Fruit fly (Drosophila melanogaster) whole organism, embryonic: ENCODE measurements around the gene Nep4.

ENCODE experiments used
- Awh ChIP-seq: fragments of 200-800 bp; sonication (Bioruptor generic); IDR thresholded peaks from 2 replicates; pipeline ENCODE4, ENCODE4 v1.3.6; 2022; ENCODE audit warnings: missing biosample characterization, missing genetic modification characterization
- Bdp1 ChIP-seq: fragments of 200-800 bp; sonication (Bioruptor generic); optimal IDR thresholded peaks from 3 replicates; lab custom pipeline; 2016; ENCODE audit warnings: missing biosample characterization, missing genetic modification characterization
- Bteb2 ChIP-seq: fragments of 200-800 bp; sonication (Bioruptor generic); optimal IDR thresholded peaks from 2 replicates; lab custom pipeline; 2016; ENCODE audit warnings: missing biosample characterization, missing genetic modification characterization
- CG10209 ChIP-seq: fragments of 200-800 bp; sonication (Bioruptor generic); optimal IDR thresholded peaks from 3 replicates; lab custom pipeline; 2017; ENCODE audit warnings: missing biosample characterization, mild to moderate bottlenecking, missing genetic modification characterization, missing genetic modification reagents
- CG10274 ChIP-seq: fragments of 200-800 bp; sonication (Bioruptor generic); optimal IDR thresholded peaks from 3 replicates; lab custom pipeline; 2017; ENCODE audit warnings: missing biosample characterization, mild to moderate bottlenecking, missing genetic modification characterization
- CG10366 ChIP-seq: fragments of 200-800 bp; sonication (Bioruptor generic); IDR thresholded peaks from 2 replicates; pipeline ENCODE4 v1.3.6; 2022; ENCODE audit warnings: missing biosample characterization, missing genetic modification characterization
- CG11695 ChIP-seq: fragments of 200-800 bp; sonication (Bioruptor generic); IDR thresholded peaks from 3 replicates; pipeline ENCODE4 v1.3.6; 2022; ENCODE audit warnings: missing biosample characterization, missing genetic modification characterization
- CG12219 ChIP-seq: fragments of 200-800 bp; sonication (Bioruptor generic); optimal IDR thresholded peaks from 3 replicates; lab custom pipeline; 2018; ENCODE audit warnings: missing biosample characterization, mild to moderate bottlenecking, missing genetic modification characterization
- CG12236 ChIP-seq: fragments of 200-800 bp; sonication (Bioruptor generic); optimal IDR thresholded peaks from 2 replicates; lab custom pipeline; 2016; ENCODE audit warnings: missing biosample characterization, missing genetic modification characterization
- CG12942 ChIP-seq: fragments of 200-800 bp; sonication (Bioruptor generic); optimal IDR thresholded peaks from 3 replicates; lab custom pipeline; 2016; ENCODE audit warnings: missing biosample characterization, missing genetic modification characterization
- CG17186 ChIP-seq: fragments of 200-800 bp; sonication (Bioruptor generic); optimal IDR thresholded peaks from 3 replicates; lab custom pipeline; 2017; ENCODE audit warnings: missing biosample characterization, missing genetic modification reagents, missing genetic modification characterization
- CG17385 ChIP-seq: fragments of 200-800 bp; sonication (Bioruptor generic); optimal IDR thresholded peaks from 3 replicates; lab custom pipeline; 2018; ENCODE audit warnings: missing biosample characterization, mild to moderate bottlenecking, missing genetic modification characterization
- CG18262 ChIP-seq: fragments of 200-800 bp; optimal IDR thresholded peaks from 3 replicates; lab custom pipeline; 2019; ENCODE audit warnings: missing biosample characterization, mild to moderate bottlenecking, missing genetic modification characterization, moderate library complexity
- CG2875 ChIP-seq: fragments of 200-800 bp; sonication (Bioruptor generic); optimal IDR thresholded peaks from 2 replicates; lab custom pipeline; 2017; ENCODE audit warnings: missing biosample characterization, mild to moderate bottlenecking, missing genetic modification characterization, missing genetic modification reagents
- CG3065 ChIP-seq: fragments of 200-800 bp; sonication (Bioruptor generic); optimal IDR thresholded peaks from 2 replicates; lab custom pipeline; 2016; ENCODE audit warnings: missing biosample characterization, missing genetic modification characterization
- CG3838 ChIP-seq: fragments of 200-800 bp; sonication (Bioruptor generic); optimal IDR thresholded peaks from 3 replicates; lab custom pipeline; 2016; ENCODE audit warnings: missing biosample characterization, missing genetic modification characterization
- CG42726 ChIP-seq: fragments of 200-800 bp; sonication (Bioruptor generic); IDR thresholded peaks from 2 replicates; pipeline ENCODE4 v1.3.6; 2022; ENCODE audit warnings: missing biosample characterization, missing genetic modification characterization; ENCODE audit not compliant: partially characterized antibody
- CG43689 ChIP-seq: fragments of 200-800 bp; sonication (Bioruptor generic); IDR thresholded peaks from 2 replicates; pipeline ENCODE4 v1.3.6; 2022; ENCODE audit warnings: missing biosample characterization, missing genetic modification characterization
- CG4404 ChIP-seq: fragments of 200-800 bp; sonication (Bioruptor generic); IDR thresholded peaks from 2 replicates; pipeline ENCODE4 v1.3.6; 2022; ENCODE audit warnings: missing biosample characterization, missing genetic modification characterization
- CG4730 ChIP-seq: fragments of 200-800 bp; sonication (Bioruptor generic); IDR thresholded peaks from 2 replicates; pipeline ENCODE4 v1.3.6; 2022; ENCODE audit warnings: missing biosample characterization, missing genetic modification characterization
- CG5953 ChIP-seq: fragments of 200-800 bp; sonication (Bioruptor generic); IDR thresholded peaks from 2 replicates; pipeline ENCODE4 v1.3.6; 2022; ENCODE audit warnings: missing biosample characterization, missing genetic modification characterization
- CG6791 ChIP-seq: fragments of 200-800 bp; sonication (Bioruptor generic); IDR thresholded peaks from 3 replicates; pipeline ENCODE4 v1.3.6; 2022; ENCODE audit warnings: missing biosample characterization, missing genetic modification characterization; ENCODE audit not compliant: partially characterized antibody
- CG7357 ChIP-seq: fragments of 200-800 bp; sonication (Bioruptor generic); IDR thresholded peaks from 3 replicates; pipeline ENCODE4 v1.3.6; 2022; ENCODE audit warnings: missing biosample characterization, missing genetic modification characterization
- CG7556 ChIP-seq: fragments of 200-800 bp; sonication (Bioruptor generic); optimal IDR thresholded peaks from 2 replicates; lab custom pipeline; 2017; ENCODE audit warnings: missing biosample characterization, mild to moderate bottlenecking, missing genetic modification characterization
- CG7839 ChIP-seq: fragments of 200-800 bp; sonication (Bioruptor generic); optimal IDR thresholded peaks from 3 replicates; lab custom pipeline; 2018; ENCODE audit warnings: missing biosample characterization, mild to moderate bottlenecking, missing genetic modification characterization, moderate library complexity
- CG7928 ChIP-seq: fragments of 200-800 bp; sonication (Bioruptor generic); optimal IDR thresholded peaks from 2 replicates; lab custom pipeline; 2017; ENCODE audit warnings: missing biosample characterization, mild to moderate bottlenecking, missing genetic modification characterization
- CG8281 ChIP-seq: fragments of 200-800 bp; sonication (Bioruptor generic); optimal IDR thresholded peaks from 2 replicates; lab custom pipeline; 2018; ENCODE audit warnings: missing biosample characterization, mild to moderate bottlenecking, missing genetic modification characterization, moderate library complexity
- CG9609 ChIP-seq: fragments of 200-800 bp; sonication (Bioruptor generic); optimal IDR thresholded peaks from 3 replicates; lab custom pipeline; 2016; ENCODE audit warnings: missing biosample characterization, missing genetic modification characterization
- CG9797 ChIP-seq: fragments of 200-800 bp; sonication (Bioruptor generic); optimal IDR thresholded peaks from 3 replicates; lab custom pipeline; 2018; ENCODE audit warnings: missing biosample characterization, mild to moderate bottlenecking, missing genetic modification characterization
- CG9932 ChIP-seq: fragments of 200-800 bp; sonication (Bioruptor generic); IDR thresholded peaks from 2 replicates; pipeline ENCODE4 v1.3.6; 2022; ENCODE audit warnings: missing biosample characterization, missing genetic modification characterization
- D ChIP-seq, 2 experiments: fragments of 200-800 bp in 1 of 2; fragments of >200 bp in 1 of 2; sonication (Bioruptor generic) in 1 of 2; optimal IDR thresholded peaks; 2 replicates in 1 of 2; 3 replicates in 1 of 2; lab custom pipeline; 2017; ENCODE audit warnings: mild to moderate bottlenecking in 1 of 2, missing biosample characterization in 1 of 2, missing genetic modification characterization in 1 of 2, missing genetic modification reagents in 1 of 2
- Dad ChIP-seq: fragments of 200-800 bp; sonication (Bioruptor generic); optimal IDR thresholded peaks from 3 replicates; lab custom pipeline; 2016; ENCODE audit warnings: missing biosample characterization, missing genetic modification characterization
- Dek ChIP-seq: fragments of 200-800 bp; sonication (Bioruptor generic); optimal IDR thresholded peaks from 3 replicates; lab custom pipeline; 2019; ENCODE audit warnings: missing biosample characterization, mild to moderate bottlenecking, missing genetic modification characterization, moderate library complexity
- Drgx ChIP-seq: fragments of 200-800 bp; sonication (Bioruptor generic); IDR thresholded peaks from 2 replicates; pipeline ENCODE4 v1.3.6; 2022; ENCODE audit warnings: missing biosample characterization, missing genetic modification characterization
- Ets97D ChIP-seq: fragments of 200-800 bp; sonication (Bioruptor generic); optimal IDR thresholded peaks from 3 replicates; lab custom pipeline; 2016; ENCODE audit warnings: missing biosample characterization, missing genetic modification characterization
- Hand ChIP-seq: fragments of 200-800 bp; sonication (Bioruptor generic); optimal IDR thresholded peaks from 2 replicates; lab custom pipeline; 2017; ENCODE audit warnings: mild to moderate bottlenecking, missing biosample characterization, missing genetic modification reagents, missing genetic modification characterization
- Jarid2 ChIP-seq: fragments of 200-800 bp; sonication (Bioruptor generic); optimal IDR thresholded peaks from 3 replicates; lab custom pipeline; 2017; ENCODE audit warnings: mild to moderate bottlenecking, missing biosample characterization, missing genetic modification reagents, missing genetic modification characterization
- Pdp1 ChIP-seq, 2 experiments: fragments of 200-800 bp; sonication (Bioruptor generic); optimal IDR thresholded peaks; 3 replicates each; lab custom pipeline; 2016; ENCODE audit warnings: missing biosample characterization in 2 of 2, missing genetic modification characterization in 2 of 2, mild to moderate bottlenecking in 1 of 2, moderate library complexity in 1 of 2
- Tbp ChIP-seq: fragments of >200 bp; optimal IDR thresholded peaks from 2 replicates; lab custom pipeline; 2018; ENCODE audit warnings: missing biosample characterization, missing genetic modification characterization
- bbx ChIP-seq: fragments of 200-800 bp; sonication (Bioruptor generic); IDR thresholded peaks from 2 replicates; pipeline ENCODE4 v1.3.6; 2022; ENCODE audit warnings: missing biosample characterization, missing genetic modification characterization; ENCODE audit not compliant: partially characterized antibody
- dysf ChIP-seq: fragments of 200-800 bp; sonication (Bioruptor generic); IDR thresholded peaks from 3 replicates; pipeline ENCODE4 v1.3.6; 2022; ENCODE audit warnings: missing biosample characterization, missing genetic modification characterization
- grau ChIP-seq: fragments of 200-800 bp; optimal IDR thresholded peaks from 3 replicates; lab custom pipeline; 2019; ENCODE audit warnings: missing biosample characterization, mild to moderate bottlenecking, missing genetic modification characterization, moderate library complexity
- h ChIP-seq: fragments of >200 bp; optimal IDR thresholded peaks from 2 replicates; lab custom pipeline; 2017
- maf-S ChIP-seq: fragments of 200-800 bp; sonication (Bioruptor generic); optimal IDR thresholded peaks from 2 replicates; lab custom pipeline; 2016; ENCODE audit warnings: missing biosample characterization, missing genetic modification characterization
- nmo ChIP-seq: fragments of 200-800 bp; sonication (Bioruptor generic); optimal IDR thresholded peaks from 2 replicates; lab custom pipeline; 2018; ENCODE audit warnings: missing biosample characterization, mild to moderate bottlenecking, missing genetic modification characterization, moderate library complexity
- otp ChIP-seq: fragments of 200-800 bp; sonication (Bioruptor generic); IDR thresholded peaks from 3 replicates; pipeline ENCODE4, ENCODE4 v1.3.6; 2022; ENCODE audit warnings: missing biosample characterization, missing genetic modification characterization
- pfk ChIP-seq: fragments of 200-800 bp; sonication (Bioruptor generic); optimal IDR thresholded peaks from 2 replicates; lab custom pipeline; 2018; ENCODE audit warnings: missing biosample characterization, mild to moderate bottlenecking, missing genetic modification characterization, moderate library complexity
- sd ChIP-seq: fragments of 200-800 bp; sonication (Bioruptor generic); optimal IDR thresholded peaks from 3 replicates; lab custom pipeline; 2018; ENCODE audit warnings: missing biosample characterization, mild to moderate bottlenecking, missing genetic modification characterization, moderate library complexity
- stwl ChIP-seq: fragments of 200-800 bp; sonication (Bioruptor generic); optimal IDR thresholded peaks from 3 replicates; lab custom pipeline; 2018; ENCODE audit warnings: missing biosample characterization, mild to moderate bottlenecking, missing genetic modification characterization, moderate library complexity
- tin ChIP-seq: fragments of 200-800 bp; sonication (Bioruptor generic); optimal IDR thresholded peaks from 3 replicates; lab custom pipeline; 2016; ENCODE audit warnings: missing biosample characterization, missing genetic modification characterization

Gene Nep4

DNA sequence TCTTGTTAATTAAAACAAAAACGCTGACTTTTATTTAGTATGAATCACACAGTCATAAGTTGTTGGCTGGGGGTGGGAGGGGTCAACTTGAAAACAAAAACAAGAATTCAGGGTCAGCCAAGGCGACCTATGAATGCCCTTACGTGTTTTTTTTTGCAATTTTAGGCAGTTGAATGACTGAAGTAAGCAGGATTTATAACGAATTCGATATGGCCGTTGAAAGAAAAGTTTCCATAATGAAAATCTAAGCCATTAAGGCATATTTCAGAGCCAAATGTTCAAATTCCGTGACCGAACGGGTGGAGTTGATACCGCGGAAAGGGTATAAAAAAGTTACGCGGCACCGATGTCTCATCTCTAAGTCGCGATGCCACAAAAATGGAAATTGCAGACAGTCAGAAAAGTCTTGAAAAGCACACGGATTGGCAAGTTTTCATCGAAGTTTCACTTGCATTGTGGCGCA is 25.7 kb downstream of the Nep4 start (continued):
- TF ChIP-seq Dek: no peak
- TF ChIP-seq Ets97D: peak; percentile 25
- peak; percentile 43; the same call in 1 of the 2 replicates for TF ChIP-seq CG4404 (GFP tag; lab: Robert Waterston, UW)
- TF ChIP-seq Dad (GFP tag; lab: Kevin White, UChicago): peak; percentile 61
- peak; percentile 64 for TF ChIP-seq CG4730 (GFP tag; lab: Robert Waterston, UW)
- no peak for TF ChIP-seq bbx (GFP tag; lab: Robert Waterston, UW)
- no peak for TF ChIP-seq sd (tag; lab: Kevin White, UChicago)
- TF ChIP-seq CG3065 (GFP tag; lab: Kevin White, UChicago): no peak
- TF ChIP-seq Tbp (GFP tag; lab: Kevin White, UChicago): no peak
- TF ChIP-seq Awh (GFP tag; lab: Robert Waterston, UW): 0 out of 2 replicates have a peak, but pooled peaks have one; percentile 39
- TF ChIP-seq CG12219 (GFP tag; lab: Kevin White, UChicago): no peak
- TF ChIP-seq CG7556 (GFP tag; lab: Kevin White, UChicago): peak; percentile 20
- no peak for TF ChIP-seq CG5953
- TF ChIP-seq Hand (GFP tag; lab: Kevin White, UChicago): peak; percentile 28
- TF ChIP-seq tin (GFP tag; lab: Kevin White, UChicago): peak; percentile 63
- TF ChIP-seq CG10366 (GFP tag; lab: Robert Waterston, UW): peak; percentile 68; the same call in 1 of the 2 replicates
- peak; percentile 47; the same call in 1 of the 3 replicates for TF ChIP-seq CG7357 (GFP tag; lab: Robert Waterston, UW)
- no peak for TF ChIP-seq nmo
- no peak for TF ChIP-seq CG17186 (GFP tag; lab: Kevin White, UChicago)
- peak; percentile 75 for TF ChIP-seq CG9932 (GFP tag; lab: Robert Waterston, UW)
- TF ChIP-seq CG17385 (GFP tag; lab: Kevin White, UChicago): no peak
- peak; percentile 69; the same call in 1 of the 3 replicates for TF ChIP-seq CG11695 (GFP tag; lab: Robert Waterston, UW)
- TF ChIP-seq CG9797 (GFP tag; lab: Kevin White, UChicago): no peak
- no peak for TF ChIP-seq CG6791 (GFP tag; lab: Robert Waterston, UW)
- no peak for TF ChIP-seq CG3838
- 0 out of 3 replicates have a peak, but pooled peaks have one; percentile 36 for TF ChIP-seq otp (GFP tag; lab: Robert Waterston, UW)
- peak; percentile 68 for TF ChIP-seq CG12942 (GFP tag; lab: Kevin White, UChicago)
- TF ChIP-seq CG42726 (GFP tag; lab: Robert Waterston, UW): no peak
- TF ChIP-seq Bteb2: peak; percentile 64
- peak; percentile 11 for TF ChIP-seq Bdp1 (GFP tag; lab: Kevin White, UChicago)
- TF ChIP-seq pfk (GFP tag; lab: Kevin White, UChicago): no peak
- TF ChIP-seq Drgx (GFP tag; lab: Robert Waterston, UW): peak; percentile 64
- peak; percentile 75 to 90 for TF ChIP-seq Pdp1 (GFP tag; optimal IDR thresholded peaks at IDR 0.05; lab: Kevin White, UChicago)
- peak; percentile 85 for TF ChIP-seq maf-S (GFP tag; lab: Kevin White, UChicago)
- TF ChIP-seq CG7928 (GFP tag; lab: Kevin White, UChicago): no peak
- TF ChIP-seq CG9609 (GFP tag; lab: Kevin White, UChicago): peak; percentile 65
- no peak for TF ChIP-seq stwl (tag; lab: Kevin White, UChicago)
- TF ChIP-seq CG43689: no peak
- no peak for TF ChIP-seq CG7839 (tag; lab: Kevin White, UChicago)
- TF ChIP-seq Jarid2 (GFP tag; lab: Kevin White, UChicago): no peak
- no peak for TF ChIP-seq CG12236 (GFP tag; lab: Kevin White, UChicago)
- TF ChIP-seq CG8281 (tag; lab: Kevin White, UChicago): no peak
- no peak for TF ChIP-seq CG10209
- peak; percentile 78 for TF ChIP-seq dysf
- peak; percentile 95 for TF ChIP-seq CG10274 (GFP tag; lab: Kevin White, UChicago)
- TF ChIP-seq h: no peak
- TF ChIP-seq CG18262 (tag; lab: Kevin White, UChicago): no peak
- no peak for TF ChIP-seq D (optimal IDR thresholded peaks at IDR 0.05; lab: Kevin White, UChicago)
- TF ChIP-seq D (GFP tag; optimal IDR thresholded peaks at IDR 0.05; lab: Kevin White, UChicago): peak; percentile 42
- no peak for TF ChIP-seq grau (tag; lab: Kevin White, UChicago)
- TF ChIP-seq CG2875 (GFP tag; lab: Kevin White, UChicago): no peak
